Fruit fly (Drosophila melanogaster) whole organism, embryonic: Measurements from ENCODE around the gene CG11674.

Source experiments
- CG10147 ChIP-seq: fragments of 200-800 bp; sonication (Bioruptor generic); optimal IDR thresholded peaks from 2 replicates; lab custom pipeline; 2019; ENCODE audit warnings: missing biosample characterization, mild to moderate bottlenecking, missing genetic modification characterization, moderate library complexity
- CG10321 ChIP-seq: fragments of 200-800 bp; sonication (Bioruptor generic); IDR thresholded peaks from 2 replicates; pipeline ENCODE4 v1.3.6; 2022; ENCODE audit warnings: missing biosample characterization, missing genetic modification characterization
- CG12104 ChIP-seq: fragments of 200-800 bp; sonication (Bioruptor generic); optimal IDR thresholded peaks from 3 replicates; lab custom pipeline; 2016; ENCODE audit warnings: missing biosample characterization, missing genetic modification characterization
- CG12942 ChIP-seq: fragments of 200-800 bp; sonication (Bioruptor generic); optimal IDR thresholded peaks from 3 replicates; lab custom pipeline; 2016; ENCODE audit warnings: missing biosample characterization, missing genetic modification characterization
- CG13624 ChIP-seq: fragments of 200-800 bp; sonication (Bioruptor generic); optimal IDR thresholded peaks from 2 replicates; lab custom pipeline; 2016; ENCODE audit warnings: missing biosample characterization, missing genetic modification characterization
- CG13775 ChIP-seq: fragments of 200-800 bp; sonication (Bioruptor generic); optimal IDR thresholded peaks from 3 replicates; lab custom pipeline; 2017; ENCODE audit warnings: missing biosample characterization, mild to moderate bottlenecking, missing genetic modification characterization
- CG13894 ChIP-seq: fragments of 200-800 bp; sonication (Bioruptor generic); optimal IDR thresholded peaks from 3 replicates; lab custom pipeline; 2018; ENCODE audit warnings: missing biosample characterization, mild to moderate bottlenecking, missing genetic modification characterization, moderate library complexity
- CG15696 ChIP-seq: fragments of 200-800 bp; sonication (Bioruptor generic); optimal IDR thresholded peaks from 2 replicates; lab custom pipeline; 2019; ENCODE audit warnings: missing biosample characterization, mild to moderate bottlenecking, missing genetic modification characterization, moderate library complexity
- CG16779 ChIP-seq: fragments of 200-800 bp; sonication (Bioruptor generic); IDR thresholded peaks from 2 replicates; pipeline ENCODE4 v1.3.6; 2022; ENCODE audit warnings: missing biosample characterization, missing genetic modification characterization
- CG30020 ChIP-seq: fragments of 200-800 bp; optimal IDR thresholded peaks from 2 replicates; lab custom pipeline; 2019; ENCODE audit warnings: missing biosample characterization, mild to moderate bottlenecking, missing genetic modification characterization, moderate library complexity
- CG3163 ChIP-seq: fragments of 200-800 bp; sonication (Bioruptor generic); optimal IDR thresholded peaks from 3 replicates; lab custom pipeline; 2016; ENCODE audit warnings: missing biosample characterization, missing genetic modification characterization
- CG3838 ChIP-seq: fragments of 200-800 bp; sonication (Bioruptor generic); optimal IDR thresholded peaks from 3 replicates; lab custom pipeline; 2016; ENCODE audit warnings: missing biosample characterization, missing genetic modification characterization
- CG3847 ChIP-seq: fragments of 200-800 bp; sonication (Bioruptor generic); IDR thresholded peaks from 2 replicates; pipeline ENCODE4 v1.3.6; 2022; ENCODE audit warnings: missing biosample characterization, missing genetic modification characterization
- CG4617 ChIP-seq: fragments of 200-800 bp; sonication (Bioruptor generic); optimal IDR thresholded peaks from 3 replicates; lab custom pipeline; 2016; ENCODE audit warnings: missing biosample characterization, missing genetic modification characterization, borderline replicate concordance
- CG6254 ChIP-seq: fragments of 200-800 bp; sonication (Bioruptor generic); optimal IDR thresholded peaks from 3 replicates; lab custom pipeline; 2017; ENCODE audit warnings: mild to moderate bottlenecking, missing biosample characterization, missing genetic modification reagents, missing genetic modification characterization
- CG7928 ChIP-seq: fragments of 200-800 bp; sonication (Bioruptor generic); optimal IDR thresholded peaks from 2 replicates; lab custom pipeline; 2017; ENCODE audit warnings: missing biosample characterization, mild to moderate bottlenecking, missing genetic modification characterization
- CG8388 ChIP-seq: fragments of 200-800 bp; sonication (Bioruptor generic); optimal IDR thresholded peaks from 2 replicates; lab custom pipeline; 2019; ENCODE audit warnings: missing biosample characterization, mild to moderate bottlenecking, missing genetic modification characterization, moderate library complexity
- CHES-1-like ChIP-seq: fragments of 200-800 bp; sonication (Bioruptor generic); optimal IDR thresholded peaks from 2 replicates; lab custom pipeline; 2016; ENCODE audit warnings: missing biosample characterization, missing genetic modification characterization
- Dfd ChIP-seq, 2 experiments: fragments of >200 bp; optimal IDR thresholded peaks; 2 replicates each; lab custom pipeline; 2017; ENCODE audit warnings: missing biosample characterization in 2 of 2, missing genetic modification characterization in 2 of 2
- Dip2 ChIP-seq: fragments of 200-800 bp; sonication (Bioruptor generic); IDR thresholded peaks from 2 replicates; pipeline ENCODE4 v1.3.6; 2022; ENCODE audit warnings: missing biosample characterization, missing genetic modification characterization
- Doc3 ChIP-seq: fragments of 200-800 bp; sonication (Bioruptor generic); IDR thresholded peaks from 3 replicates; pipeline ENCODE4 v1.3.6; 2022; ENCODE audit warnings: missing biosample characterization, missing genetic modification characterization; ENCODE audit not compliant: partially characterized antibody
- Drgx ChIP-seq: fragments of 200-800 bp; sonication (Bioruptor generic); IDR thresholded peaks from 2 replicates; pipeline ENCODE4 v1.3.6; 2022; ENCODE audit warnings: missing biosample characterization, missing genetic modification characterization
- GATAe ChIP-seq: fragments of 200-800 bp; sonication (Bioruptor generic); conservative IDR thresholded peaks from 2 replicates; pipeline ENCODE4 v1.3.6; 2022; ENCODE audit warnings: missing biosample characterization, missing genetic modification characterization
- Hr39 ChIP-seq: fragments of >200 bp; optimal IDR thresholded peaks from 2 replicates; lab custom pipeline; 2017
- Hr78 ChIP-seq, 2 experiments: fragments of 200-800 bp in 1 of 2; fragments of >200 bp in 1 of 2; sonication (Bioruptor generic) in 1 of 2; optimal IDR thresholded peaks; 2 replicates each; lab custom pipeline; 2017 to 2019; ENCODE audit warnings: missing biosample characterization in 2 of 2, missing genetic modification characterization in 2 of 2, mild to moderate bottlenecking in 1 of 2, moderate library complexity in 1 of 2
- Lhr ChIP-seq: fragments of 200-800 bp; sonication (Bioruptor generic); optimal IDR thresholded peaks from 3 replicates; lab custom pipeline; 2017; ENCODE audit warnings: mild to moderate bottlenecking, missing biosample characterization, missing genetic modification reagents, missing genetic modification characterization
- Lpt ChIP-seq: fragments of >200 bp; optimal IDR thresholded peaks from 2 replicates; lab custom pipeline; 2018; ENCODE audit warnings: missing biosample characterization, missing genetic modification characterization
- Nf-YA ChIP-seq: fragments of 200-800 bp; sonication (Bioruptor generic); IDR thresholded peaks from 2 replicates; pipeline ENCODE4 v1.3.6; 2022; ENCODE audit warnings: missing biosample characterization, missing genetic modification characterization
- Rfx ChIP-seq: fragments of 200-800 bp; sonication (Bioruptor generic); IDR thresholded peaks from 2 replicates; pipeline ENCODE4 v1.3.6; 2022; ENCODE audit warnings: missing biosample characterization, missing genetic modification characterization
- Rx ChIP-seq: fragments of 200-800 bp; sonication (Bioruptor generic); IDR thresholded peaks from 2 replicates; pipeline ENCODE4 v1.3.6; 2022; ENCODE audit warnings: missing biosample characterization, missing genetic modification characterization
- Sox100B ChIP-seq: fragments of 200-800 bp; sonication (Bioruptor generic); optimal IDR thresholded peaks from 3 replicates; lab custom pipeline; 2018; ENCODE audit warnings: missing biosample characterization, mild to moderate bottlenecking, missing genetic modification characterization
- Stat92E ChIP-seq, 3 experiments: fragments of >200 bp in 2 of 3; fragments of 200-800 bp in 1 of 3; sonication (Bioruptor generic) in 1 of 3; optimal IDR thresholded peaks; 2 replicates each; lab custom pipeline; 2017 to 2019; ENCODE audit warnings: missing biosample characterization in 3 of 3, missing genetic modification characterization in 3 of 3, mild to moderate bottlenecking in 1 of 3, moderate library complexity in 1 of 3
- bbx ChIP-seq: fragments of 200-800 bp; sonication (Bioruptor generic); IDR thresholded peaks from 2 replicates; pipeline ENCODE4 v1.3.6; 2022; ENCODE audit warnings: missing biosample characterization, missing genetic modification characterization; ENCODE audit not compliant: partially characterized antibody
- cato ChIP-seq: fragments of 200-800 bp; sonication (Bioruptor generic); optimal IDR thresholded peaks from 2 replicates; lab custom pipeline; 2016; ENCODE audit warnings: missing biosample characterization, missing genetic modification characterization, borderline replicate concordance
- crol ChIP-seq: fragments of 200-800 bp; sonication (Bioruptor generic); IDR thresholded peaks from 2 replicates; pipeline ENCODE4 v1.3.6; 2022; ENCODE audit warnings: missing biosample characterization, missing genetic modification characterization
- dm ChIP-seq: fragments of 200-800 bp; sonication (Bioruptor generic); optimal IDR thresholded peaks from 3 replicates; lab custom pipeline; 2016; ENCODE audit warnings: missing biosample characterization, missing genetic modification characterization
- eve ChIP-seq, 2 experiments: fragments of >200 bp; optimal IDR thresholded peaks; 2 replicates each; lab custom pipeline; 2017; ENCODE audit warnings: missing biosample characterization in 2 of 2, missing genetic modification characterization in 2 of 2
- gcm ChIP-seq: fragments of 200-800 bp; sonication (Bioruptor generic); optimal IDR thresholded peaks from 2 replicates; lab custom pipeline; 2019; ENCODE audit warnings: missing biosample characterization, mild to moderate bottlenecking, missing genetic modification characterization, moderate library complexity
- her ChIP-seq: fragments of 200-800 bp; sonication (Bioruptor generic); optimal IDR thresholded peaks from 2 replicates; lab custom pipeline; 2016; ENCODE audit warnings: missing biosample characterization, missing genetic modification characterization
- knrl ChIP-seq: fragments of 200-800 bp; sonication (Bioruptor generic); IDR thresholded peaks from 3 replicates; pipeline ENCODE4 v1.3.6; 2022; ENCODE audit warnings: missing biosample characterization, missing genetic modification characterization; ENCODE audit not compliant: partially characterized antibody
- lilli ChIP-seq: fragments of 200-800 bp; sonication (Bioruptor generic); optimal IDR thresholded peaks from 3 replicates; lab custom pipeline; 2016; ENCODE audit warnings: missing biosample characterization, missing genetic modification characterization
- nom ChIP-seq: fragments of 200-800 bp; sonication (Bioruptor generic); optimal IDR thresholded peaks from 2 replicates; lab custom pipeline; 2017; ENCODE audit warnings: missing biosample characterization, missing genetic modification characterization, mild to moderate bottlenecking, moderate library complexity, missing genetic modification reagents
- pho ChIP-seq: fragments of 200-800 bp; sonication (Bioruptor generic); optimal IDR thresholded peaks from 2 replicates; lab custom pipeline; 2016; ENCODE audit warnings: missing biosample characterization, missing genetic modification characterization
- row ChIP-seq: fragments of 200-800 bp; sonication (Bioruptor generic); IDR thresholded peaks from 3 replicates; pipeline ENCODE4 v1.3.6; 2022; ENCODE audit warnings: missing biosample characterization, missing genetic modification characterization
- slou ChIP-seq: fragments of 200-800 bp; sonication (Bioruptor generic); optimal IDR thresholded peaks from 3 replicates; lab custom pipeline; 2016; ENCODE audit warnings: missing biosample characterization, missing genetic modification characterization
- ssp ChIP-seq: fragments of 200-800 bp; sonication (Bioruptor generic); IDR thresholded peaks from 2 replicates; pipeline ENCODE4 v1.3.6; 2022; ENCODE audit warnings: missing biosample characterization, missing genetic modification characterization
- sug ChIP-seq: fragments of 200-800 bp; optimal IDR thresholded peaks from 2 replicates; lab custom pipeline; 2019; ENCODE audit warnings: missing biosample characterization, mild to moderate bottlenecking, missing genetic modification characterization, moderate library complexity
- tin ChIP-seq: fragments of 200-800 bp; sonication (Bioruptor generic); optimal IDR thresholded peaks from 3 replicates; lab custom pipeline; 2016; ENCODE audit warnings: missing biosample characterization, missing genetic modification characterization
- toy ChIP-seq: fragments of 200-800 bp; sonication (Bioruptor generic); IDR thresholded peaks from 2 replicates; pipeline ENCODE4 v1.3.6; 2022; ENCODE audit warnings: missing biosample characterization, missing genetic modification characterization
- zf30C ChIP-seq: fragments of 200-800 bp; sonication (Bioruptor generic); optimal IDR thresholded peaks from 3 replicates; lab custom pipeline; 2018; ENCODE audit warnings: missing biosample characterization, mild to moderate bottlenecking, missing genetic modification characterization

The CG11674 gene

DNA sequence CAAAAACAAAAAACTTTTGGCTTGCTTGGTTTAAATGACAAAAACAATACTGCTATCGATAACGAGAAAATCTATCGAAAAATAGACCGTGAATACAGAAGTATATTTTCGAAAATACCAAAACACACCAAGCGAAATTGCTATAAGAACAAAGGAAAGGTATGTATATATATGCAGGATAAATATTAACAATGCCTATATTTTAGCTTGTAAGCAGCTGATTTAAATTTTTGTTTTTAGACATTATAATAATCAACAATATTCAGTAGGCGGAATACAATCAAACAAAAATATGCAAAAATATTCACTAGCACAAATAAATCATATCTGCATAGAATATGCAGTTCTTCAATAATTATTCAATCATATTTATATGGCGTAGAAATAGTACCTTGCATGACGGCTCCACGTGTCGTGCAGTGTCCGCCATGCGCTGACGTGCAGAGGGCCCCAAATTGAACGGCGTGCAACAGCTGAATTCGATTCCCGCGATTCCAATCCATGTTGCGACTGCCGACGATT is 12.3 kb upstream of the CG11674 start, which contains the start of the genes Fbxl4 and Dus2 (continued):
- TF ChIP-seq CG8388 (peak; percentile 85), CG16779 (GFP tag; lab: Robert Waterston, UW) (peak; percentile 91), Nf-YA (GFP tag; lab: Robert Waterston, UW) (peak; percentile 84), zf30C (GFP tag; lab: Kevin White, UChicago) (peak; percentile 74), ssp (GFP tag; lab: Robert Waterston, UW) (peak; percentile 85), CG13894 (peak; percentile 84), Hr78 (GFP tag; optimal IDR thresholded peaks at IDR 0.05; lab: Kevin White, UChicago) (peak in 1 of 2 experiments; percentile 77), her (peak; percentile 73), sug (tag; lab: Kevin White, UChicago) (peak; percentile 90), bbx (GFP tag; lab: Robert Waterston, UW) (peak; percentile 38; the same call in 1 of the 2 replicates), slou (GFP tag; lab: Kevin White, UChicago) (peak; percentile 88), Stat92E (GFP tag; optimal IDR thresholded peaks at IDR 0.05; lab: Kevin White, UChicago) (no peak), gcm (GFP tag; lab: Kevin White, UChicago) (peak; percentile 72), CG7928 (peak; percentile 61), CG15696 (tag; lab: Kevin White, UChicago) (peak; percentile 96), CG30020 (peak; percentile 87), CG6254 (GFP tag; lab: Kevin White, UChicago) (peak; percentile 78), Rx (GFP tag; lab: Robert Waterston, UW) (peak; percentile 89), cato (peak; percentile 88), CHES-1-like (GFP tag; lab: Kevin White, UChicago) (peak; percentile 89), Sox100B (GFP tag; lab: Kevin White, UChicago) (peak; percentile 91), eve (GFP tag; optimal IDR thresholded peaks at IDR 0.05; lab: Kevin White, UChicago) (no peak), nom (peak; percentile 66), knrl (GFP tag; lab: Robert Waterston, UW) (peak; percentile 69; the same call in 2 of the 3 replicates), lilli (GFP tag; lab: Kevin White, UChicago) (peak; percentile 96), CG12104 (GFP tag; lab: Kevin White, UChicago) (peak; percentile 91), CG13775 (GFP tag; lab: Kevin White, UChicago) (peak; percentile 96), CG10321 (peak; percentile 62), CG4617 (GFP tag; lab: Kevin White, UChicago) (peak; percentile 76), CG3163 (GFP tag; lab: Kevin White, UChicago) (peak; percentile 70), tin (GFP tag; lab: Kevin White, UChicago) (peak; percentile 97), Lpt (GFP tag; lab: Kevin White, UChicago) (no peak), dm (GFP tag; lab: Kevin White, UChicago) (peak; percentile 83), Doc3 (0 out of 3 replicates have a peak, but pooled peaks have one; percentile 25), row (GFP tag; lab: Robert Waterston, UW) (peak; percentile 96), CG13624 (GFP tag; lab: Kevin White, UChicago) (peak; percentile 93), Hr39 (lab: Kevin White, UChicago) (no peak), CG3847 (GFP tag; lab: Robert Waterston, UW) (peak; percentile 95), Rfx (GFP tag; lab: Robert Waterston, UW) (peak; percentile 96), CG3838 (peak; percentile 78), CG10147 (GFP tag; lab: Kevin White, UChicago) (peak; percentile 91), Drgx (GFP tag; lab: Robert Waterston, UW) (peak; percentile 79), crol (GFP tag; lab: Robert Waterston, UW) (peak; percentile 51; the same call in 1 of the 2 replicates), Dfd (GFP tag; optimal IDR thresholded peaks at IDR 0.05; lab: Kevin White, UChicago) (no peak), toy (GFP tag; lab: Robert Waterston, UW) (peak; percentile 74), pho (GFP tag; lab: Kevin White, UChicago) (peak; percentile 94), GATAe (GFP tag; lab: Robert Waterston, UW) (peak; percentile 74), Lhr (peak; percentile 76), CG12942 (GFP tag; lab: Kevin White, UChicago) (peak; percentile 91), Dip2 (GFP tag; lab: Robert Waterston, UW) (0 out of 2 replicates have a peak, but pooled peaks have one; percentile 15)
